Worm (Caenorhabditis elegans): ENCODE results near the gene toe-2.

ce11 chrII:6497137-6497536, 24.0 kb downstream of the toe-2 start:
- TF ChIP-seq lin-15B (tag; optimal IDR thresholded peaks at IDR 0.05): no peak
- TF ChIP-seq lin-39 (tag; optimal IDR thresholded peaks at IDR 0.05): no peak
- no peak for TF ChIP-seq ztf-11 (tag; optimal IDR thresholded peaks at IDR 0.05)
- TF ChIP-seq sdz-12 (GFP tag; optimal IDR thresholded peaks at IDR 0.05): no peak

Data from whole organism, L4 larva.